Worm (Caenorhabditis elegans) whole organism, L4 larva: Measurements from ENCODE around the gene srb-11.

Experiments
- F26F4.8 ChIP-seq: fragments of 200-800 bp; sonication (Bioruptor generic); conservative IDR thresholded peaks from 2 replicates; pipeline ENCODE4 v1.3.6; 2022; ENCODE audit warnings: missing genetic modification characterization, missing compliant biosample characterization
- F37D6.2 ChIP-seq: sonication (generic microtip); optimal IDR thresholded peaks from 2 replicates; lab custom pipeline; 2016; ENCODE audit warnings: mild to moderate bottlenecking, missing genetic modification characterization, missing compliant biosample characterization
- Y105C5A.15 ChIP-seq: fragments of 200-800 bp; sonication (Bioruptor generic); IDR thresholded peaks from 2 replicates; pipeline ENCODE4 v1.3.6; 2022; ENCODE audit warnings: missing genetic modification characterization, missing compliant biosample characterization
- Y48G9A.11 ChIP-seq: fragments of 200-800 bp; sonication (Bioruptor generic); IDR thresholded peaks from 2 replicates; pipeline ENCODE4 v1.3.6; 2022; ENCODE audit warnings: missing genetic modification reagents, missing genetic modification characterization, missing compliant biosample characterization
- ZK337.2 ChIP-seq: fragments of 200-800 bp; sonication (Bioruptor generic); IDR thresholded peaks from 2 replicates; pipeline ENCODE4 v1.3.6; 2022; ENCODE audit warnings: missing genetic modification reagents, missing genetic modification characterization, missing compliant biosample characterization
- aha-1 ChIP-seq: fragments of 150-350 bp; peaks from one replicate; lab custom pipeline; 2014; ENCODE audit warnings: missing biosample characterization, missing genetic modification characterization
- aly-2 ChIP-seq: sonication (generic microtip); optimal IDR thresholded peaks from 2 replicates; lab custom pipeline; 2018; ENCODE audit warnings: missing biosample characterization, missing genetic modification characterization
- ceh-32 ChIP-seq: sonication (generic microtip); optimal IDR thresholded peaks from 2 replicates; lab custom pipeline; 2016; ENCODE audit warnings: mild to moderate bottlenecking, missing genetic modification characterization, missing compliant biosample characterization; ENCODE audit not compliant: poor library complexity
- ceh-62 ChIP-seq: sonication (generic microtip); optimal IDR thresholded peaks from 2 replicates; lab custom pipeline; 2017; ENCODE audit warnings: missing biosample characterization, missing genetic modification characterization
- ceh-82 ChIP-seq: sonication (generic microtip); optimal IDR thresholded peaks from 2 replicates; lab custom pipeline; 2017; ENCODE audit warnings: missing biosample characterization, missing genetic modification characterization
- daf-12 ChIP-seq: fragments of 150-350 bp; optimal IDR thresholded peaks from 2 replicates; lab custom pipeline; 2014; ENCODE audit warnings: missing biosample characterization, missing genetic modification reagents, missing genetic modification characterization
- daf-8 ChIP-seq: fragments of 200-800 bp; sonication (Bioruptor generic); IDR thresholded peaks from 2 replicates; pipeline ENCODE4 v1.3.6; 2022; ENCODE audit warnings: missing genetic modification characterization, missing compliant biosample characterization
- dmd-6 ChIP-seq: fragments of 200-800 bp; sonication (Bioruptor generic); IDR thresholded peaks from 2 replicates; pipeline ENCODE4 v1.3.6; 2022; ENCODE audit warnings: missing genetic modification reagents, missing genetic modification characterization, missing compliant biosample characterization
- dmd-9 ChIP-seq: fragments of 200-800 bp; sonication (Bioruptor generic); IDR thresholded peaks from 2 replicates; pipeline ENCODE4 v1.3.6; 2022; ENCODE audit warnings: missing genetic modification reagents, missing genetic modification characterization, missing compliant biosample characterization
- dpl-1 ChIP-seq: fragments of 150-350 bp; optimal IDR thresholded peaks from 2 replicates; lab custom pipeline; 2014; ENCODE audit warnings: missing biosample characterization, missing genetic modification reagents, missing genetic modification characterization
- egl-43 ChIP-seq: fragments of 200-800 bp; sonication (Bioruptor generic); IDR thresholded peaks from 2 replicates; pipeline ENCODE4 v1.3.6; 2022; ENCODE audit warnings: missing genetic modification reagents, missing genetic modification characterization, missing compliant biosample characterization
- hlh-30 ChIP-seq: sonication (generic microtip); optimal IDR thresholded peaks from 2 replicates; lab custom pipeline; 2017; ENCODE audit warnings: antibody characterized with exemption, mild to moderate bottlenecking, missing genetic modification characterization, missing compliant biosample characterization; ENCODE audit not compliant: insufficient read depth
- hmg-1.1 ChIP-seq: fragments of 200-800 bp; sonication (Bioruptor generic); IDR thresholded peaks from 2 replicates; pipeline ENCODE4 v1.3.6; 2022; ENCODE audit warnings: missing genetic modification reagents, missing genetic modification characterization, missing compliant biosample characterization
- jun-1 ChIP-seq: fragments of 150-350 bp; optimal IDR thresholded peaks from 2 replicates; lab custom pipeline; 2014; ENCODE audit warnings: missing biosample characterization, missing genetic modification reagents, missing genetic modification characterization
- lim-7 ChIP-seq: fragments of 200-800 bp; sonication (Bioruptor generic); IDR thresholded peaks from 2 replicates; pipeline ENCODE4 v1.3.6; 2022; ENCODE audit warnings: missing genetic modification characterization, missing compliant biosample characterization
- lin-1 ChIP-seq: fragments of 200-800 bp; sonication (Bioruptor generic); IDR thresholded peaks from 2 replicates; pipeline ENCODE4 v1.3.6; 2022; ENCODE audit warnings: missing genetic modification reagents, missing genetic modification characterization, missing compliant biosample characterization
- lin-29 ChIP-seq: fragments of 200-800 bp; sonication (Bioruptor generic); IDR thresholded peaks from 2 replicates; pipeline ENCODE4 v1.3.6; 2022; ENCODE audit warnings: missing genetic modification reagents, missing genetic modification characterization, missing compliant biosample characterization
- lin-39 ChIP-seq: fragments of 150-350 bp; optimal IDR thresholded peaks from 2 replicates; lab custom pipeline; 2014; ENCODE audit warnings: missing biosample characterization, missing genetic modification reagents, missing genetic modification characterization
- lir-3 ChIP-seq: sonication (generic microtip); optimal IDR thresholded peaks from 2 replicates; lab custom pipeline; 2016; ENCODE audit warnings: mild to moderate bottlenecking, missing genetic modification characterization, missing compliant biosample characterization
- lsy-2 ChIP-seq, 2 experiments: fragments of 150-350 bp in 1 of 2; sonication (generic microtip) in 1 of 2; optimal IDR thresholded peaks; 2 replicates each; lab custom pipeline; 2014 to 2017; ENCODE audit warnings: missing biosample characterization in 2 of 2, missing genetic modification characterization in 2 of 2
- madf-5 ChIP-seq, 2 experiments: fragments of 200-800 bp; sonication (Bioruptor generic); IDR thresholded peaks; 2 replicates each; pipeline ENCODE4 v1.3.6; 2022; ENCODE audit warnings: missing compliant biosample characterization in 2 of 2, missing genetic modification characterization in 2 of 2
- mdt-29 ChIP-seq: fragments of 200-800 bp; sonication (Bioruptor generic); IDR thresholded peaks from 2 replicates; pipeline ENCODE4 v1.3.6; 2022; ENCODE audit warnings: missing genetic modification reagents, missing genetic modification characterization, missing compliant biosample characterization
- mes-2 ChIP-seq: sonication (generic microtip); optimal IDR thresholded peaks from 2 replicates; lab custom pipeline; 2016; ENCODE audit warnings: missing genotype, mild to moderate bottlenecking, missing genetic modification characterization, missing compliant biosample characterization; ENCODE audit not compliant: poor library complexity, severe bottlenecking
- nhr-11 ChIP-seq: fragments of 150-350 bp; optimal IDR thresholded peaks from 2 replicates; lab custom pipeline; 2014; ENCODE audit warnings: missing biosample characterization, missing genetic modification characterization
- nhr-28 ChIP-seq: fragments of 150-350 bp; optimal IDR thresholded peaks from 2 replicates; lab custom pipeline; 2014; ENCODE audit warnings: missing biosample characterization, missing genetic modification characterization
- nhr-48 ChIP-seq: sonication (generic microtip); optimal IDR thresholded peaks from 2 replicates; lab custom pipeline; 2016; ENCODE audit warnings: mild to moderate bottlenecking, missing genetic modification characterization, missing compliant biosample characterization
- nhr-77 ChIP-seq: fragments of 150-350 bp; optimal IDR thresholded peaks from 2 replicates; lab custom pipeline; 2014; ENCODE audit warnings: missing biosample characterization, missing genetic modification characterization
- pha-4 ChIP-seq, 2 experiments: fragments of 150-350 bp in 1 of 2; fragments of 200-800 bp in 1 of 2; sonication (Bioruptor generic) in 1 of 2; IDR thresholded peaks in 1 of 2; optimal IDR thresholded peaks in 1 of 2; 2 replicates each; pipeline versions ENCODE4 v1.3.6 to Lab custom; 2014 to 2022; ENCODE audit warnings: missing genetic modification characterization in 2 of 2, missing genetic modification reagents in 2 of 2, missing biosample characterization in 1 of 2, missing compliant biosample characterization in 1 of 2
- pqm-1 ChIP-seq: sonication (generic microtip); optimal IDR thresholded peaks from 2 replicates; lab custom pipeline; 2017; ENCODE audit warnings: missing biosample characterization, missing genetic modification characterization
- snpc-1.2 ChIP-seq: fragments of 200-800 bp; sonication (Bioruptor generic); IDR thresholded peaks from 2 replicates; pipeline ENCODE4 v1.3.6; 2022; ENCODE audit warnings: missing genetic modification reagents, missing genetic modification characterization, missing compliant biosample characterization
- snpc-4 ChIP-seq: fragments of 150-350 bp; optimal IDR thresholded peaks from 2 replicates; lab custom pipeline; 2014; ENCODE audit warnings: missing biosample characterization, missing genetic modification characterization
- tag-97 ChIP-seq: fragments of 200-800 bp; sonication (Bioruptor generic); IDR thresholded peaks from 2 replicates; pipeline ENCODE4 v1.3.6; 2022; ENCODE audit warnings: missing genetic modification characterization, missing compliant biosample characterization
- unc-130 ChIP-seq: sonication (generic microtip); optimal IDR thresholded peaks from 2 replicates; lab custom pipeline; 2016; ENCODE audit warnings: missing genetic modification reagents, missing genetic modification characterization, missing compliant biosample characterization
- unc-39 ChIP-seq: sonication (generic microtip); optimal IDR thresholded peaks from 2 replicates; lab custom pipeline; 2017; ENCODE audit warnings: missing biosample characterization, missing genetic modification characterization
- unc-62 ChIP-seq, 3 experiments: fragments of 150-350 bp in 1 of 3; sonication (generic microtip); optimal IDR thresholded peaks in 2 of 3; peaks in 1 of 3; 1 replicate in 1 of 3; 2 replicates in 2 of 3; lab custom pipeline; 2014 to 2017; ENCODE audit warnings: missing biosample characterization in 3 of 3, missing genetic modification characterization in 3 of 3, missing genetic modification reagents in 3 of 3, missing genotype in 1 of 3

Gene srb-11

ce11 chrIII:6504157-6504556, 11.4 kb upstream of the srb-11 start:
- TF ChIP-seq Y48G9A.11 (GFP tag; lab: Robert Waterston, UW) = peak; percentile 95
- TF ChIP-seq, all 104 proteins: peak for 1; not testable (repeated sequence) for 103

- TF ChIP-seq dmd-6 (GFP tag; lab: Robert Waterston, UW) (peak; percentile 21; the same call in 1 of the 2 replicates), snpc-1.2 (GFP tag; lab: Robert Waterston, UW) (no peak), dmd-9 (no peak), egl-43 (GFP tag; lab: Robert Waterston, UW) (no peak), mdt-29 (no peak), aha-1 (tag; lab: Kevin White, UChicago) (peak; percentile 74), dpl-1 (no peak), snpc-4 (tag; lab: Kevin White, UChicago) (no peak), F26F4.8 (GFP tag; lab: Robert Waterston, UW) (no peak), pqm-1 (peak; percentile 29), madf-5 (GFP tag; IDR thresholded peaks at IDR 0.05; lab: Robert Waterston, UW) (no peak), F37D6.2 (tag; lab: Kevin White, UChicago) (no peak), aly-2 (no peak), nhr-77 (tag; lab: Kevin White, UChicago) (no peak), daf-8 (GFP tag; lab: Robert Waterston, UW) (no peak)
Measured at ce11 chrIII:6500032-6500564, 7.4 kb upstream of the srb-11 start, which contains the start of gene F23F12.3. Gene F23F12.3, plus strand, starts transcription at chrIII:6500514.

ce11 chrIII:6499102-6499501, 6.4 kb upstream of the srb-11 start:
- TF ChIP-seq unc-62 (GFP tag; optimal IDR thresholded peaks at IDR 0.05 in 1 of 2; lab: Kevin White, UChicago) (peak in 1 of 2 experiments; percentile 92), unc-62 (tag; optimal IDR thresholded peaks at IDR 0.05; lab: Kevin White, UChicago) (no peak), egl-43 (GFP tag; lab: Robert Waterston, UW) (no peak)

ce11 chrIII:6498176-6498575, 5.5 kb upstream of the srb-11 start, which contains the start of gene sdz-15:
Gene sdz-15, plus strand, starts transcription at chrIII:6498476.
- TF ChIP-seq lin-1 (no peak), lin-39 (tag; lab: Kevin White, UChicago) (no peak), ceh-62 (tag; lab: Kevin White, UChicago) (no peak), unc-62 (GFP tag; optimal IDR thresholded peaks at IDR 0.05 in 1 of 2; lab: Kevin White, UChicago) (no peak), unc-62 (tag; optimal IDR thresholded peaks at IDR 0.05; lab: Kevin White, UChicago) (no peak), ceh-82 (no peak), ZK337.2 (GFP tag; lab: Robert Waterston, UW) (no peak), mes-2 (tag; lab: Kevin White, UChicago) (no peak), tag-97 (GFP tag; lab: Robert Waterston, UW) (no peak), nhr-48 (tag; lab: Kevin White, UChicago) (no peak), daf-12 (no peak), unc-130 (GFP tag; lab: Kevin White, UChicago) (no peak), Y105C5A.15 (GFP tag; lab: Robert Waterston, UW) (no peak), ceh-32 (no peak), unc-39 (no peak), lim-7 (GFP tag; lab: Robert Waterston, UW) (no peak), snpc-1.2 (GFP tag; lab: Robert Waterston, UW) (no peak)

- TF ChIP-seq daf-8 (GFP tag; lab: Robert Waterston, UW) (no peak), hlh-30 (tag; lab: Kevin White, UChicago) (peak; percentile 52), lin-1 (no peak), hmg-1.1 (GFP tag; lab: Robert Waterston, UW) (no peak), unc-62 (GFP tag; optimal IDR thresholded peaks at IDR 0.05 in 1 of 2; lab: Kevin White, UChicago) (no peak), unc-62 (tag; optimal IDR thresholded peaks at IDR 0.05; lab: Kevin White, UChicago) (no peak), nhr-11 (no peak), F26F4.8 (GFP tag; lab: Robert Waterston, UW) (no peak), dmd-6 (GFP tag; lab: Robert Waterston, UW) (peak; percentile 53; the same call in 1 of the 2 replicates), pha-4 (GFP tag; IDR thresholded peaks at IDR 0.05; lab: Robert Waterston, UW) (no peak), pha-4 (tag; optimal IDR thresholded peaks at IDR 0.05; lab: Kevin White, UChicago) (no peak), lsy-2 (tag; optimal IDR thresholded peaks at IDR 0.05; lab: Kevin White, UChicago) (no peak), Y105C5A.15 (GFP tag; lab: Robert Waterston, UW) (no peak), jun-1 (tag; lab: Kevin White, UChicago) (no peak), ceh-62 (tag; lab: Kevin White, UChicago) (no peak), snpc-1.2 (GFP tag; lab: Robert Waterston, UW) (no peak), nhr-28 (tag; lab: Kevin White, UChicago) (peak; percentile 37), lin-29 (GFP tag; lab: Robert Waterston, UW) (no peak), nhr-77 (tag; lab: Kevin White, UChicago) (no peak), madf-5 (GFP tag; IDR thresholded peaks at IDR 0.05; lab: Robert Waterston, UW) (no peak), pqm-1 (peak; percentile 73), F37D6.2 (tag; lab: Kevin White, UChicago) (no peak), lir-3 (tag; lab: Kevin White, UChicago) (no peak)
Measured at ce11 chrIII:6495191-6495723, 2.5 kb upstream of the srb-11 start, which contains the start of gene F23F12.13. Gene F23F12.13, plus strand, starts transcription at chrIII:6495673.
